Worm (Caenorhabditis elegans) whole organism, L4/young adult: Measurements from ENCODE around the gene F47B10.9.

ENCODE experiments used
- W03F9.2 ChIP-seq: fragments of 150-350 bp; optimal IDR thresholded peaks from 2 replicates; lab custom pipeline; 2014; ENCODE audit warnings: missing biosample characterization, missing genetic modification characterization
- dao-5 ChIP-seq: sonication (generic microtip); optimal IDR thresholded peaks from 2 replicates; lab custom pipeline; 2016; ENCODE audit warnings: missing genotype, missing genetic modification characterization, moderate library complexity, missing compliant biosample characterization
- him-1 ChIP-seq: sonication (generic microtip); optimal IDR thresholded peaks from 2 replicates; lab custom pipeline; 2016; ENCODE audit warnings: missing genotype, missing genetic modification reagents, missing genetic modification characterization, missing compliant biosample characterization

F47B10.9 gene

ce11 chrX:10928948-10929563, 15.2 kb upstream of the F47B10.9 start, which contains the start of gene dgn-1:
TSS of gene dgn-1 (minus strand) at chrX:10928998.
- TF ChIP-seq W03F9.2 = no peak
- no peak for TF ChIP-seq dao-5 (tag; lab: Kevin White, UChicago)
- no peak for TF ChIP-seq him-1

- no peak for TF ChIP-seq dao-5 (tag; lab: Kevin White, UChicago)
Measured at ce11 chrX:10927136-10927535, 13.3 kb upstream of the F47B10.9 start.

ce11 chrX:10924031-10924430, 10.2 kb upstream of the F47B10.9 start:
- TF ChIP-seq dao-5 (tag; lab: Kevin White, UChicago) (no peak), him-1 (no peak), W03F9.2 (no peak)

ce11 chrX:10919613-10920012, 5.7 kb upstream of the F47B10.9 start, which contains the start of gene nstp-9:
TSS of gene nstp-9 (minus strand) at chrX:10919713.
- TF ChIP-seq him-1 = no peak
- no peak for TF ChIP-seq dao-5 (tag; lab: Kevin White, UChicago)
- no peak for TF ChIP-seq W03F9.2

- TF ChIP-seq W03F9.2 (no peak), him-1 (no peak), dao-5 (tag; lab: Kevin White, UChicago) (no peak)
Measured at ce11 chrX:10916194-10916593, 2.3 kb upstream of the F47B10.9 start.

- TF ChIP-seq W03F9.2 = no peak
- TF ChIP-seq him-1 = no peak
- TF ChIP-seq dao-5 (tag; lab: Kevin White, UChicago) = no peak
Measured at ce11 chrX:10914421-10915277, 768 bp upstream of the F47B10.9 start.

- no peak for TF ChIP-seq W03F9.2
Measured at ce11 chrX:10910716-10911115, 3.2 kb downstream of the F47B10.9 start, which contains the start of gene F47B10.8. TSS of gene F47B10.8 (minus strand) at chrX:10910816.

- no peak for TF ChIP-seq W03F9.2
- TF ChIP-seq him-1 = no peak
- no peak for TF ChIP-seq dao-5 (tag; lab: Kevin White, UChicago)
Measured at ce11 chrX:10909661-10910060, 4.2 kb downstream of the F47B10.9 start.

- TF ChIP-seq W03F9.2 (no peak), him-1 (no peak), dao-5 (tag; lab: Kevin White, UChicago) (no peak)
Measured at ce11 chrX:10907418-10907817, 6.5 kb downstream of the F47B10.9 start.

- no peak for TF ChIP-seq him-1
- TF ChIP-seq dao-5 (tag; lab: Kevin White, UChicago) = no peak
- TF ChIP-seq W03F9.2 = no peak
Measured at ce11 chrX:10903416-10903815, 10.5 kb downstream of the F47B10.9 start.

- TF ChIP-seq him-1 (no peak), dao-5 (tag; lab: Kevin White, UChicago) (no peak), W03F9.2 (no peak)
Measured at ce11 chrX:10902723-10903322, 11.1 kb downstream of the F47B10.9 start, which contains the start of gene acbp-3. TSS of gene acbp-3 (plus strand) at chrX:10903272.

ce11 chrX:10901766-10902165, 12.1 kb downstream of the F47B10.9 start:
- TF ChIP-seq dao-5 (tag; lab: Kevin White, UChicago) (no peak), him-1 (no peak), W03F9.2 (no peak)

ce11 chrX:10900952-10901351, 12.9 kb downstream of the F47B10.9 start:
- TF ChIP-seq W03F9.2 (no peak), him-1 (no peak), dao-5 (tag; lab: Kevin White, UChicago) (no peak)

ce11 chrX:10900079-10900724, 13.7 kb downstream of the F47B10.9 start, which contains the start of gene suca-1:
TSS of gene suca-1 (minus strand) at chrX:10900114.
- TF ChIP-seq W03F9.2 (no peak), dao-5 (tag; lab: Kevin White, UChicago) (no peak), him-1 (no peak)
